Fruit fly (Drosophila melanogaster) whole organism, embryonic: ENCODE results near the gene CG11454.

Source experiments
- Ada2b ChIP-seq: fragments of 200-800 bp; sonication (Bioruptor generic); IDR thresholded peaks from 2 replicates; pipeline ENCODE4 v1.3.6; 2022; ENCODE audit warnings: missing biosample characterization, missing genetic modification characterization
- CG10147 ChIP-seq: fragments of 200-800 bp; sonication (Bioruptor generic); optimal IDR thresholded peaks from 2 replicates; lab custom pipeline; 2019; ENCODE audit warnings: missing biosample characterization, mild to moderate bottlenecking, missing genetic modification characterization, moderate library complexity
- CG10209 ChIP-seq: fragments of 200-800 bp; sonication (Bioruptor generic); optimal IDR thresholded peaks from 3 replicates; lab custom pipeline; 2017; ENCODE audit warnings: missing biosample characterization, mild to moderate bottlenecking, missing genetic modification characterization, missing genetic modification reagents
- CG12391 ChIP-seq: fragments of 200-800 bp; sonication (Bioruptor generic); optimal IDR thresholded peaks from 3 replicates; lab custom pipeline; 2018; ENCODE audit warnings: missing biosample characterization, mild to moderate bottlenecking, missing genetic modification characterization, moderate library complexity
- CG13296 ChIP-seq: fragments of 200-800 bp; sonication (Bioruptor generic); optimal IDR thresholded peaks from 3 replicates; lab custom pipeline; 2018; ENCODE audit warnings: missing biosample characterization, mild to moderate bottlenecking, missing genetic modification characterization
- CG14050 ChIP-seq: fragments of 200-800 bp; sonication (Bioruptor generic); IDR thresholded peaks from 3 replicates; pipeline ENCODE4 v1.3.6; 2022; ENCODE audit warnings: missing biosample characterization, missing genetic modification characterization
- CG15011 ChIP-seq: fragments of 200-800 bp; sonication (Bioruptor generic); optimal IDR thresholded peaks from 3 replicates; lab custom pipeline; 2018; ENCODE audit warnings: missing biosample characterization, mild to moderate bottlenecking, missing genetic modification characterization
- CG15696 ChIP-seq: fragments of 200-800 bp; sonication (Bioruptor generic); optimal IDR thresholded peaks from 2 replicates; lab custom pipeline; 2019; ENCODE audit warnings: missing biosample characterization, mild to moderate bottlenecking, missing genetic modification characterization, moderate library complexity
- CG1602 ChIP-seq: fragments of 200-800 bp; sonication (Bioruptor generic); optimal IDR thresholded peaks from 3 replicates; lab custom pipeline; 2016; ENCODE audit warnings: missing biosample characterization, missing genetic modification characterization
- CG16863 ChIP-seq: fragments of 200-800 bp; sonication (Bioruptor generic); optimal IDR thresholded peaks from 3 replicates; lab custom pipeline; 2016; ENCODE audit warnings: missing biosample characterization, missing genetic modification characterization
- CG17829 ChIP-seq: fragments of 200-800 bp; optimal IDR thresholded peaks from 2 replicates; lab custom pipeline; 2019; ENCODE audit warnings: missing biosample characterization, mild to moderate bottlenecking, missing genetic modification characterization, moderate library complexity
- CG18476 ChIP-seq: fragments of 200-800 bp; sonication (Bioruptor generic); optimal IDR thresholded peaks from 2 replicates; lab custom pipeline; 2016; ENCODE audit warnings: missing biosample characterization, mild to moderate bottlenecking, missing genetic modification characterization
- CG31441 ChIP-seq: fragments of 200-800 bp; sonication (Bioruptor generic); IDR thresholded peaks from 2 replicates; pipeline ENCODE4 v1.3.6; 2022; ENCODE audit warnings: missing biosample characterization, missing genetic modification characterization
- CG3281 ChIP-seq: fragments of 200-800 bp; sonication (Bioruptor generic); optimal IDR thresholded peaks from 3 replicates; lab custom pipeline; 2017; ENCODE audit warnings: missing biosample characterization, mild to moderate bottlenecking, missing genetic modification characterization
- CG3847 ChIP-seq: fragments of 200-800 bp; sonication (Bioruptor generic); IDR thresholded peaks from 2 replicates; pipeline ENCODE4 v1.3.6; 2022; ENCODE audit warnings: missing biosample characterization, missing genetic modification characterization
- CG43689 ChIP-seq: fragments of 200-800 bp; sonication (Bioruptor generic); IDR thresholded peaks from 2 replicates; pipeline ENCODE4 v1.3.6; 2022; ENCODE audit warnings: missing biosample characterization, missing genetic modification characterization
- CG4820 ChIP-seq: fragments of 200-800 bp; sonication (Bioruptor generic); optimal IDR thresholded peaks from 3 replicates; lab custom pipeline; 2016; ENCODE audit warnings: missing biosample characterization, missing genetic modification characterization
- CG5245 ChIP-seq: fragments of 200-800 bp; sonication (Bioruptor generic); optimal IDR thresholded peaks from 3 replicates; lab custom pipeline; 2016; ENCODE audit warnings: missing biosample characterization, missing genetic modification characterization
- CG6175 ChIP-seq: fragments of 200-800 bp; sonication (Bioruptor generic); IDR thresholded peaks from 3 replicates; pipeline ENCODE4 v1.3.6; 2022; ENCODE audit warnings: missing biosample characterization, missing genetic modification characterization
- CG6654 ChIP-seq: fragments of 200-800 bp; sonication (Bioruptor generic); optimal IDR thresholded peaks from 2 replicates; lab custom pipeline; 2017; ENCODE audit warnings: missing biosample characterization, mild to moderate bottlenecking, missing genetic modification characterization
- CG9609 ChIP-seq: fragments of 200-800 bp; sonication (Bioruptor generic); optimal IDR thresholded peaks from 3 replicates; lab custom pipeline; 2016; ENCODE audit warnings: missing biosample characterization, missing genetic modification characterization
- Dbx ChIP-seq: fragments of 200-800 bp; sonication (Bioruptor generic); IDR thresholded peaks from 3 replicates; pipeline ENCODE4 v1.3.6; 2022; ENCODE audit warnings: missing biosample characterization, missing genetic modification characterization
- Dll ChIP-seq: fragments of 200-800 bp; sonication (Bioruptor generic); IDR thresholded peaks from 4 replicates; pipeline ENCODE4 v1.3.6; 2022; ENCODE audit warnings: missing biosample characterization, missing genetic modification characterization; ENCODE audit not compliant: partially characterized antibody
- HLH4C ChIP-seq: fragments of 200-800 bp; sonication (Bioruptor generic); IDR thresholded peaks from 3 replicates; pipeline ENCODE4 v1.3.6; 2022; ENCODE audit warnings: missing biosample characterization, missing genetic modification characterization; ENCODE audit not compliant: partially characterized antibody
- Hr78 ChIP-seq, 2 experiments: fragments of 200-800 bp in 1 of 2; fragments of >200 bp in 1 of 2; sonication (Bioruptor generic) in 1 of 2; optimal IDR thresholded peaks; 2 replicates each; lab custom pipeline; 2017 to 2019; ENCODE audit warnings: missing biosample characterization in 2 of 2, missing genetic modification characterization in 2 of 2, mild to moderate bottlenecking in 1 of 2, moderate library complexity in 1 of 2
- Hsf ChIP-seq: fragments of 200-800 bp; sonication (Bioruptor generic); optimal IDR thresholded peaks from 3 replicates; lab custom pipeline; 2016; ENCODE audit warnings: missing biosample characterization, missing genetic modification characterization
- NK7.1 ChIP-seq: fragments of 200-800 bp; sonication (Bioruptor generic); optimal IDR thresholded peaks from 3 replicates; lab custom pipeline; 2016; ENCODE audit warnings: missing biosample characterization, missing genetic modification characterization
- Nf-YB ChIP-seq: fragments of 200-800 bp; sonication (Bioruptor generic); optimal IDR thresholded peaks from 3 replicates; lab custom pipeline; 2019; ENCODE audit warnings: missing biosample characterization, mild to moderate bottlenecking, missing genetic modification characterization, moderate library complexity
- Sox102F ChIP-seq: fragments of 200-800 bp; sonication (Bioruptor generic); optimal IDR thresholded peaks from 2 replicates; lab custom pipeline; 2018; ENCODE audit warnings: missing biosample characterization, mild to moderate bottlenecking, missing genetic modification characterization, moderate library complexity
- Sry-δ ChIP-seq: fragments of 200-800 bp; sonication (Bioruptor generic); optimal IDR thresholded peaks from 2 replicates; lab custom pipeline; 2016; ENCODE audit warnings: missing biosample characterization, missing genetic modification characterization
- Trl ChIP-seq, 3 experiments: fragments of >200 bp in 2 of 3; fragments of 200-800 bp in 1 of 3; sonication (Bioruptor generic) in 1 of 3; optimal IDR thresholded peaks; 2 replicates in 1 of 3; 3 replicates in 2 of 3; lab custom pipeline; 2016 to 2017; ENCODE audit warnings: missing biosample characterization in 1 of 3, missing genetic modification characterization in 1 of 3
- ci ChIP-seq: fragments of 200-800 bp; sonication (Bioruptor generic); IDR thresholded peaks from 3 replicates; pipeline ENCODE4 v1.3.6; 2022; ENCODE audit warnings: missing biosample characterization, missing genetic modification characterization
- dm ChIP-seq: fragments of 200-800 bp; sonication (Bioruptor generic); optimal IDR thresholded peaks from 3 replicates; lab custom pipeline; 2016; ENCODE audit warnings: missing biosample characterization, missing genetic modification characterization
- fd3F ChIP-seq: fragments of 200-800 bp; sonication (Bioruptor generic); optimal IDR thresholded peaks from 2 replicates; lab custom pipeline; 2018; ENCODE audit warnings: missing biosample characterization, mild to moderate bottlenecking, missing genetic modification characterization, moderate library complexity
- gfzf ChIP-seq: fragments of 200-800 bp; sonication (Bioruptor generic); optimal IDR thresholded peaks from 2 replicates; lab custom pipeline; 2016; ENCODE audit warnings: missing biosample characterization, mild to moderate bottlenecking, missing genetic modification characterization, moderate library complexity
- gsb-n ChIP-seq: fragments of 200-800 bp; sonication (Bioruptor generic); optimal IDR thresholded peaks from 3 replicates; lab custom pipeline; 2018; ENCODE audit warnings: missing biosample characterization, mild to moderate bottlenecking, missing genetic modification characterization
- hbn ChIP-seq: fragments of 200-800 bp; sonication (Bioruptor generic); IDR thresholded peaks from 2 replicates; pipeline ENCODE4 v1.3.6; 2022; ENCODE audit warnings: missing biosample characterization, missing genetic modification characterization; ENCODE audit not compliant: partially characterized antibody
- hkb ChIP-seq, 2 experiments: fragments of 200-800 bp in 1 of 2; fragments of >200 bp in 1 of 2; sonication (Bioruptor generic) in 1 of 2; IDR thresholded peaks in 1 of 2; optimal IDR thresholded peaks in 1 of 2; 2 replicates each; pipeline versions ENCODE4 v1.3.6 to Lab custom; 2017 to 2022; ENCODE audit warnings: missing biosample characterization in 1 of 2, missing genetic modification characterization in 1 of 2
- pfk ChIP-seq: fragments of 200-800 bp; sonication (Bioruptor generic); optimal IDR thresholded peaks from 2 replicates; lab custom pipeline; 2018; ENCODE audit warnings: missing biosample characterization, mild to moderate bottlenecking, missing genetic modification characterization, moderate library complexity
- pita ChIP-seq: fragments of 200-800 bp; sonication (Bioruptor generic); optimal IDR thresholded peaks from 2 replicates; lab custom pipeline; 2017; ENCODE audit warnings: missing biosample characterization, mild to moderate bottlenecking, missing genetic modification characterization
- pzg ChIP-seq: fragments of 200-800 bp; sonication (Bioruptor generic); optimal IDR thresholded peaks from 3 replicates; lab custom pipeline; 2018; ENCODE audit warnings: missing biosample characterization, mild to moderate bottlenecking, missing genetic modification characterization, moderate library complexity
- sc ChIP-seq, 3 experiments: fragments of >200 bp in 2 of 3; fragments of 200-800 bp in 1 of 3; sonication (Bioruptor generic) in 1 of 3; optimal IDR thresholded peaks; 2 replicates in 2 of 3; 3 replicates in 1 of 3; lab custom pipeline; 2017; ENCODE audit warnings: mild to moderate bottlenecking in 1 of 3, missing biosample characterization in 1 of 3, missing genetic modification characterization in 1 of 3, missing genetic modification reagents in 1 of 3
- sd ChIP-seq: fragments of 200-800 bp; sonication (Bioruptor generic); optimal IDR thresholded peaks from 3 replicates; lab custom pipeline; 2018; ENCODE audit warnings: missing biosample characterization, mild to moderate bottlenecking, missing genetic modification characterization, moderate library complexity
- sima ChIP-seq: fragments of 200-800 bp; sonication (Bioruptor generic); optimal IDR thresholded peaks from 2 replicates; lab custom pipeline; 2016; ENCODE audit warnings: missing biosample characterization, missing genetic modification characterization
- sna ChIP-seq: fragments of 200-800 bp; sonication (Bioruptor generic); IDR thresholded peaks from 2 replicates; pipeline ENCODE4 v1.3.6; 2022; ENCODE audit warnings: missing biosample characterization, missing genetic modification characterization; ENCODE audit not compliant: partially characterized antibody
- tll ChIP-seq, 2 experiments: fragments of 200-800 bp in 1 of 2; fragments of >200 bp in 1 of 2; sonication (Bioruptor generic) in 1 of 2; optimal IDR thresholded peaks; 2 replicates each; lab custom pipeline; 2017 to 2019; ENCODE audit warnings: missing biosample characterization in 2 of 2, missing genetic modification characterization in 2 of 2, mild to moderate bottlenecking in 1 of 2, moderate library complexity in 1 of 2

Gene CG11454

DNA sequence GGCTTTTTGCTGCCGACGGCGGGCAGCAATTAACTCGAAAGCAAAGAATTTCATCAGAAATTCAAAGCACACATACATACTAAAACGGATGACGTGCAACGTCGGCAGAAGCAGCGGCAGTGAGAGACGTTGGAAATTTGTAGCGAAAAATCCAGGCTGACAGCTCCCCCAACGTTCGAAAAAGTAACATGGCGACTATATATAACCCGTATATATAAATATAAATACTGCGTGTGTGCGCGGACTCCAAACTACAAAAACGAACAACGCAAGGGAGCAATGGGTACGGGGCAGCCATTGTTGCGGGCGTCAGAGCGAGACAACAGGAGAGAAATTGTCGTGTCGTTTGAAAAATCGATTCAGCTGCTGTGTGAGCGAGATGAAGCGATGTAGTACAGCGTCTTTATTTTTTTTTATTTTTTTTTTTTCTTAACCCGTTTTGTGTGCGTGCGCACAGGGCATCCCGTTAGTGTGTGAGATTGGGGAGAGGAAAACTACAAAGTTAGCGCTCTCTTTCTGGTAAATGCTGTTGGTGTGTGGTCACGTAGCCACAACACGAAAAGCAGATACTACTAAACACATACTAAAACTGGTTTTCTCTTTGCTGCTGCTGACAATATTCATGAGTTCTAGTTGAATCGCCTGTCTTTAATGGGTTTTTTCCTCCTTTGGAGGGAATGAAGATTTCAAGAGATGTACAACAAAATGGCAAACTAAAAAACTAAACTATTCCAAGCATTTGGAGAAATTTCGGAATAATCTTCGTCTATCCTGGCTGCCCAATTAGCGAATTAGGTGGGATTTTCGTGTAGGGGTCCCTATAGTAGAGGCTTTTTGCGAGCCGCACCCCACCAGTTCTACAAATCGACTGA is 17.7 kb downstream of the CG11454 start (continued):
- TF ChIP-seq CG5245 (GFP tag; lab: Kevin White, UChicago) (no peak), CG3281 (GFP tag; lab: Kevin White, UChicago) (no peak), CG31441 (GFP tag; lab: Robert Waterston, UW) (no peak), sc (optimal IDR thresholded peaks at IDR 0.05; lab: Kevin White, UChicago) (no peak), sc (GFP tag; optimal IDR thresholded peaks at IDR 0.05; lab: Kevin White, UChicago) (no peak), fd3F (no peak), hbn (GFP tag; lab: Robert Waterston, UW) (no peak), CG10209 (GFP tag; lab: Kevin White, UChicago) (peak; percentile 6), CG4820 (GFP tag; lab: Kevin White, UChicago) (no peak), Hsf (no peak), CG15011 (GFP tag; lab: Kevin White, UChicago) (no peak), tll (GFP tag; optimal IDR thresholded peaks at IDR 0.05; lab: Kevin White, UChicago) (no peak), hkb (optimal IDR thresholded peaks at IDR 0.05; lab: Kevin White, UChicago) (no peak), hkb (GFP tag; IDR thresholded peaks at IDR 0.05; lab: Robert Waterston, UW) (no peak), gsb-n (tag; lab: Kevin White, UChicago) (peak; percentile 5), pfk (GFP tag; lab: Kevin White, UChicago) (peak; percentile 51), CG3847 (GFP tag; lab: Robert Waterston, UW) (no peak), CG18476 (GFP tag; lab: Kevin White, UChicago) (peak; percentile 22), CG10147 (GFP tag; lab: Kevin White, UChicago) (peak; percentile 62), Ada2b (GFP tag; lab: Robert Waterston, UW) (no peak), Nf-YB (GFP tag; lab: Kevin White, UChicago) (peak; percentile 59), CG13296 (GFP tag; lab: Kevin White, UChicago) (peak; percentile 44), gfzf (GFP tag; lab: Kevin White, UChicago) (no peak), Hr78 (GFP tag; optimal IDR thresholded peaks at IDR 0.05; lab: Kevin White, UChicago) (no peak), CG17829 (peak; percentile 43), dm (GFP tag; lab: Kevin White, UChicago) (peak; percentile 21), CG15696 (tag; lab: Kevin White, UChicago) (no peak), CG6654 (GFP tag; lab: Kevin White, UChicago) (no peak), Trl (optimal IDR thresholded peaks at IDR 0.05; lab: Kevin White, UChicago) (peak; percentile 63 to 85), Trl (GFP tag; optimal IDR thresholded peaks at IDR 0.05; lab: Kevin White, UChicago) (peak; percentile 12), CG1602 (GFP tag; lab: Kevin White, UChicago) (no peak), sna (no peak), sima (GFP tag; lab: Kevin White, UChicago) (no peak), sd (tag; lab: Kevin White, UChicago) (peak; percentile 97), pzg (no peak), CG9609 (GFP tag; lab: Kevin White, UChicago) (no peak), ci (GFP tag; lab: Robert Waterston, UW) (no peak), CG14050 (GFP tag; lab: Robert Waterston, UW) (no peak), CG6175 (GFP tag; lab: Robert Waterston, UW) (no peak), HLH4C (GFP tag; lab: Robert Waterston, UW) (no peak), CG12391 (peak; percentile 36), Dll (GFP tag; lab: Robert Waterston, UW) (no peak), CG16863 (GFP tag; lab: Kevin White, UChicago) (no peak), CG43689 (GFP tag; lab: Robert Waterston, UW) (no peak), Dbx (no peak), NK7.1 (GFP tag; lab: Kevin White, UChicago) (no peak), Sry-δ (GFP tag; lab: Kevin White, UChicago) (no peak), Sox102F (GFP tag; lab: Kevin White, UChicago) (no peak), pita (GFP tag; lab: Kevin White, UChicago) (no peak)
